Worm (Caenorhabditis elegans): ENCODE data around the gene ins-17.

Gene ins-17

DNA sequence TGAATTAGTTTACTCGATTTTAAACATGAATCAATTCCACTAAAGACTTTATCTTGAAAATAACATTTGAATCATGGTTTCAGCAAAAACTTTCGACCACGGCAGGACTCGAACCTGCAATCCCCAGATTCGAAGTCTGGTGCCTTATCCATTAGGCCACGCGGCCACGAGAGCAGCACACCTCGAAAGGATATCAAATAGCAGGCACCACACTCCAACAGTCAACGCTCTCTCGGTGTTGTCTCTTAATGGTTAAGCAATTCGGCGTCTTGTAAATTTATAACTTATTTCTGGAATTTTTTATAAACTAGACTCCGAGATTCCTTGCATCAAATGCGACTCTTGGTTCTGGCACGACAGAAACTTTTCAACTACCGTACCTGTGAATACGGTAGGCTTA, 6.6 kb downstream of the ins-17 start (continued):
- TF ChIP-seq ztf-22 (GFP tag; optimal IDR thresholded peaks at IDR 0.05), result peak; percentile 48
- TF ChIP-seq zfh-2 (GFP tag; conservative IDR thresholded peaks at IDR 0.05), result no peak
- peak; percentile 97 for TF ChIP-seq tbp1 (GFP tag; optimal IDR thresholded peaks at IDR 0.05)
- peak; percentile 78 for TF ChIP-seq mxl-1 (tag; optimal IDR thresholded peaks at IDR 0.05)
- TF ChIP-seq ets-4 (GFP tag; optimal IDR thresholded peaks at IDR 0.05), result no peak
- TF ChIP-seq F23B12.7 (tag; optimal IDR thresholded peaks at IDR 0.05; ENCODE audit: insufficient read depth), result peak; percentile 93
- peak; percentile 83 for TF ChIP-seq dox-1 (GFP tag; IDR thresholded peaks at IDR 0.05)
- peak; percentile 83 for TF ChIP-seq F52B5.7 (tag; optimal IDR thresholded peaks at IDR 0.05)
- peak; percentile 70 for TF ChIP-seq mcd-1 (GFP tag; IDR thresholded peaks at IDR 0.05)
- TF ChIP-seq egl-44 (GFP tag; IDR thresholded peaks at IDR 0.05), result peak; percentile 82; the same call in 1 of the 2 replicates
- peak; percentile 73 for TF ChIP-seq ztf-18 (tag; optimal IDR thresholded peaks at IDR 0.05)
- peak; percentile 75 for TF ChIP-seq hmg-1.2 (GFP tag; IDR thresholded peaks at IDR 0.05)
- peak; percentile 40 for TF ChIP-seq snpc-1.3 (tag; optimal IDR thresholded peaks at IDR 0.05; ENCODE audit: insufficient read depth)
- peak; percentile 75 for TF ChIP-seq F49E8.2 (tag; optimal IDR thresholded peaks at IDR 0.05; ENCODE audit: insufficient read depth)
- 0 out of 2 replicates have a peak, but pooled peaks have one; percentile 75 for TF ChIP-seq aptf-3 (GFP tag; IDR thresholded peaks at IDR 0.05)
- TF ChIP-seq die-1 (tag; optimal IDR thresholded peaks at IDR 0.05), result peak; percentile 80
- no peak for TF ChIP-seq cebp-2 (GFP tag; IDR thresholded peaks at IDR 0.05)
- TF ChIP-seq rcor-1 (GFP tag; IDR thresholded peaks at IDR 0.05), result peak; percentile 81
- no peak; the same call in 1 of the 2 replicates for TF ChIP-seq egrh-3 (GFP tag; IDR thresholded peaks at IDR 0.05)
- TF ChIP-seq ztf-28 (GFP tag; IDR thresholded peaks at IDR 0.05), result 0 out of 2 replicates have a peak, but pooled peaks have one; percentile 53
- TF ChIP-seq xnd-1 (tag; optimal IDR thresholded peaks at IDR 0.05), result peak; percentile 20
- TF ChIP-seq ceh-100 (GFP tag; IDR thresholded peaks at IDR 0.05), result peak; percentile 61
- peak; percentile 53; the same call in 1 of the 2 replicates for TF ChIP-seq B0019.2 (GFP tag; conservative IDR thresholded peaks at IDR 0.05)
- TF ChIP-seq Y67H2A.10 (GFP tag; conservative IDR thresholded peaks at IDR 0.05), result peak; percentile 72
- TF ChIP-seq pbrm-1 (GFP tag; IDR thresholded peaks at IDR 0.05), result peak; percentile 84
- TF ChIP-seq ama-1 (optimal IDR thresholded peaks at IDR 0.05), result no peak
- peak in 1 of 2 experiments; percentile 84 for TF ChIP-seq ama-1 (GFP tag; optimal IDR thresholded peaks at IDR 0.05)
- TF ChIP-seq athp-1 (tag; optimal IDR thresholded peaks at IDR 0.05), result peak; percentile 54
- TF ChIP-seq dpl-1 (GFP tag; optimal IDR thresholded peaks at IDR 0.05), result no peak
- no peak for TF ChIP-seq ceh-58 (GFP tag; IDR thresholded peaks at IDR 0.05)
- peak; percentile 70 for TF ChIP-seq T26A5.8 (tag; optimal IDR thresholded peaks at IDR 0.05)
- peak; percentile 55 for TF ChIP-seq D2030.7 (GFP tag; IDR thresholded peaks at IDR 0.05)
- no peak for TF ChIP-seq snpc-4 (GFP tag; optimal IDR thresholded peaks at IDR 0.05)
- TF ChIP-seq snpc-4 (tag; optimal IDR thresholded peaks at IDR 0.05), result peak in 3 of 4 experiments; percentile 67 to 77 (median 75)
- TF ChIP-seq aptf-2 (GFP tag; conservative IDR thresholded peaks at IDR 0.05), result no peak
- peak in 1 of 3 experiments; percentile 68 for TF ChIP-seq lin-35 (GFP tag; optimal IDR thresholded peaks at IDR 0.05)
- peak; percentile 67; the same call in 1 of the 2 replicates for TF ChIP-seq Y53G8AR.9 (GFP tag; conservative IDR thresholded peaks at IDR 0.05)
- TF ChIP-seq T07F8.4 (tag; optimal IDR thresholded peaks at IDR 0.05), result peak; percentile 53
- TF ChIP-seq repo-1 (tag; optimal IDR thresholded peaks at IDR 0.05), result peak; percentile 81
- TF ChIP-seq ztf-25 (GFP tag; IDR thresholded peaks at IDR 0.05), result peak; percentile 67; the same call in 1 of the 2 replicates
- 0 out of 2 replicates have a peak, but pooled peaks have one; percentile 24 for TF ChIP-seq egl-18 (GFP tag; IDR thresholded peaks at IDR 0.05)
- TF ChIP-seq lin-26 (GFP tag; IDR thresholded peaks at IDR 0.05), result peak; percentile 88

Data from whole organism, young adult.